Worm (Caenorhabditis elegans) whole organism, L4 larva: ENCODE results near the gene str-134.

Experiments
- D1046.2 ChIP-seq: fragments of 200-800 bp; sonication (Bioruptor generic); IDR thresholded peaks from 2 replicates; pipeline ENCODE4 v1.3.6; 2022; ENCODE audit warnings: missing genetic modification characterization, missing compliant biosample characterization
- F49E8.2 ChIP-seq: sonication (generic microtip); optimal IDR thresholded peaks from 2 replicates; lab custom pipeline; 2016; ENCODE audit warnings: missing compliant biosample characterization, mild to moderate bottlenecking, missing genetic modification characterization, borderline replicate concordance
- R02D3.7 ChIP-seq: fragments of 150-350 bp; sonication (generic microtip); optimal IDR thresholded peaks from 3 replicates; lab custom pipeline; 2014; ENCODE audit warnings: missing biosample characterization, missing genetic modification characterization
- T26A8.4 ChIP-seq: fragments of 200-800 bp; sonication (Bioruptor generic); IDR thresholded peaks from 2 replicates; pipeline ENCODE4 v1.3.6; 2022; ENCODE audit warnings: missing genetic modification characterization, missing compliant biosample characterization
- ZK337.2 ChIP-seq: fragments of 200-800 bp; sonication (Bioruptor generic); IDR thresholded peaks from 2 replicates; pipeline ENCODE4 v1.3.6; 2022; ENCODE audit warnings: missing genetic modification reagents, missing genetic modification characterization, missing compliant biosample characterization
- aly-2 ChIP-seq: sonication (generic microtip); optimal IDR thresholded peaks from 2 replicates; lab custom pipeline; 2018; ENCODE audit warnings: missing biosample characterization, missing genetic modification characterization
- ama-1 ChIP-seq: fragments of 150-350 bp; optimal IDR thresholded peaks from 2 replicates; lab custom pipeline; 2014; ENCODE audit warnings: inconsistent platforms, mixed read lengths
- arid-1 ChIP-seq: fragments of 200-800 bp; sonication (Bioruptor generic); conservative IDR thresholded peaks from 2 replicates; pipeline ENCODE4 v1.3.6; 2022; ENCODE audit warnings: missing genetic modification reagents, missing genetic modification characterization, missing compliant biosample characterization
- ceh-20 ChIP-seq: fragments of 200-800 bp; sonication (Bioruptor generic); IDR thresholded peaks from 2 replicates; pipeline ENCODE4 v1.3.6; 2022; ENCODE audit warnings: missing genetic modification reagents, missing genetic modification characterization, missing compliant biosample characterization
- ceh-44 ChIP-seq: fragments of 200-800 bp; sonication (Bioruptor generic); IDR thresholded peaks from 2 replicates; pipeline ENCODE4 v1.3.6; 2022; ENCODE audit warnings: missing genetic modification reagents, missing genetic modification characterization, missing compliant biosample characterization
- ctbp-1 ChIP-seq: fragments of 200-800 bp; sonication (Bioruptor generic); IDR thresholded peaks from 2 replicates; pipeline ENCODE4 v1.3.6; 2022; ENCODE audit warnings: missing genetic modification reagents, missing genetic modification characterization, missing compliant biosample characterization
- daf-12 ChIP-seq: fragments of 150-350 bp; optimal IDR thresholded peaks from 2 replicates; lab custom pipeline; 2014; ENCODE audit warnings: missing biosample characterization, missing genetic modification reagents, missing genetic modification characterization
- daf-19 ChIP-seq: fragments of 200-800 bp; sonication (Bioruptor generic); conservative IDR thresholded peaks from 2 replicates; pipeline ENCODE4 v1.3.6; 2022; ENCODE audit warnings: missing genetic modification characterization, missing compliant biosample characterization
- daf-8 ChIP-seq: fragments of 200-800 bp; sonication (Bioruptor generic); IDR thresholded peaks from 2 replicates; pipeline ENCODE4 v1.3.6; 2022; ENCODE audit warnings: missing genetic modification characterization, missing compliant biosample characterization
- egl-27 ChIP-seq: sonication (generic microtip); optimal IDR thresholded peaks from 3 replicates; lab custom pipeline; 2017; ENCODE audit warnings: missing biosample characterization, missing genetic modification reagents, missing genetic modification characterization
- fos-1 ChIP-seq: fragments of 150-350 bp; optimal IDR thresholded peaks from 2 replicates; lab custom pipeline; 2014; ENCODE audit warnings: missing biosample characterization, missing genetic modification characterization
- gei-8 ChIP-seq: fragments of 200-800 bp; sonication (Bioruptor generic); optimal IDR thresholded peaks from 2 replicates; lab custom pipeline; 2018; ENCODE audit warnings: mild to moderate bottlenecking, missing genetic modification characterization, missing compliant biosample characterization
- hif-1 ChIP-seq, 2 experiments: sonication (generic microtip); optimal IDR thresholded peaks; 2 replicates each; lab custom pipeline; 2016 to 2017; ENCODE audit warnings: missing compliant biosample characterization in 2 of 2, missing genetic modification characterization in 2 of 2, missing genetic modification reagents in 2 of 2, missing genotype in 2 of 2, mild to moderate bottlenecking in 1 of 2
- lin-13 ChIP-seq: fragments of 150-350 bp; optimal IDR thresholded peaks from 2 replicates; lab custom pipeline; 2014; ENCODE audit warnings: missing biosample characterization, missing genetic modification reagents, missing genetic modification characterization
- lin-15B ChIP-seq: fragments of 150-350 bp; sonication (generic microtip); optimal IDR thresholded peaks from 3 replicates; lab custom pipeline; 2014; ENCODE audit warnings: missing biosample characterization, missing genetic modification characterization
- lin-29 ChIP-seq: fragments of 200-800 bp; sonication (Bioruptor generic); IDR thresholded peaks from 2 replicates; pipeline ENCODE4 v1.3.6; 2022; ENCODE audit warnings: missing genetic modification reagents, missing genetic modification characterization, missing compliant biosample characterization
- lsy-2 ChIP-seq, 2 experiments: fragments of 150-350 bp in 1 of 2; sonication (generic microtip) in 1 of 2; optimal IDR thresholded peaks; 2 replicates each; lab custom pipeline; 2014 to 2017; ENCODE audit warnings: missing biosample characterization in 2 of 2, missing genetic modification characterization in 2 of 2
- mdt-29 ChIP-seq: fragments of 200-800 bp; sonication (Bioruptor generic); IDR thresholded peaks from 2 replicates; pipeline ENCODE4 v1.3.6; 2022; ENCODE audit warnings: missing genetic modification reagents, missing genetic modification characterization, missing compliant biosample characterization
- nhr-10 ChIP-seq: fragments of 150-350 bp; optimal IDR thresholded peaks from 2 replicates; lab custom pipeline; 2014; ENCODE audit warnings: missing biosample characterization, missing genetic modification characterization
- nhr-102 ChIP-seq: sonication (generic microtip); optimal IDR thresholded peaks from 2 replicates; lab custom pipeline; 2016; ENCODE audit warnings: mild to moderate bottlenecking, missing genetic modification characterization, moderate library complexity, missing compliant biosample characterization
- nhr-76 ChIP-seq: fragments of 150-350 bp; optimal IDR thresholded peaks from 2 replicates; lab custom pipeline; 2014; ENCODE audit warnings: missing biosample characterization, missing genetic modification characterization
- pha-4 ChIP-seq, 2 experiments: fragments of 150-350 bp in 1 of 2; fragments of 200-800 bp in 1 of 2; sonication (Bioruptor generic) in 1 of 2; IDR thresholded peaks in 1 of 2; optimal IDR thresholded peaks in 1 of 2; 2 replicates each; pipeline versions ENCODE4 v1.3.6 to Lab custom; 2014 to 2022; ENCODE audit warnings: missing genetic modification characterization in 2 of 2, missing genetic modification reagents in 2 of 2, missing biosample characterization in 1 of 2, missing compliant biosample characterization in 1 of 2
- skn-1 ChIP-seq: fragments of 150-350 bp; optimal IDR thresholded peaks from 2 replicates; lab custom pipeline; 2014; ENCODE audit warnings: missing biosample characterization, missing genetic modification characterization
- snpc-1.2 ChIP-seq: fragments of 200-800 bp; sonication (Bioruptor generic); IDR thresholded peaks from 2 replicates; pipeline ENCODE4 v1.3.6; 2022; ENCODE audit warnings: missing genetic modification reagents, missing genetic modification characterization, missing compliant biosample characterization
- spr-1 ChIP-seq: sonication (generic microtip); optimal IDR thresholded peaks from 2 replicates; lab custom pipeline; 2016; ENCODE audit warnings: mild to moderate bottlenecking, missing genetic modification characterization, missing compliant biosample characterization
- tag-97 ChIP-seq: fragments of 200-800 bp; sonication (Bioruptor generic); IDR thresholded peaks from 2 replicates; pipeline ENCODE4 v1.3.6; 2022; ENCODE audit warnings: missing genetic modification characterization, missing compliant biosample characterization
- unc-39 ChIP-seq: sonication (generic microtip); optimal IDR thresholded peaks from 2 replicates; lab custom pipeline; 2017; ENCODE audit warnings: missing biosample characterization, missing genetic modification characterization
- vab-7 ChIP-seq: fragments of 200-800 bp; sonication (Bioruptor generic); IDR thresholded peaks from 2 replicates; pipeline ENCODE4 v1.3.6; 2022; ENCODE audit warnings: missing genetic modification reagents, missing genetic modification characterization, missing compliant biosample characterization
- zag-1 ChIP-seq: fragments of 150-350 bp; optimal IDR thresholded peaks from 2 replicates; lab custom pipeline; 2014; ENCODE audit warnings: missing biosample characterization, missing genetic modification characterization
- zfp-3 ChIP-seq: fragments of 200-800 bp; sonication (Bioruptor generic); conservative IDR thresholded peaks from 2 replicates; pipeline ENCODE4 v1.3.6; 2022; ENCODE audit warnings: missing genetic modification reagents, missing genetic modification characterization, missing compliant biosample characterization
- zip-11 ChIP-seq: fragments of 200-800 bp; sonication (Bioruptor generic); IDR thresholded peaks from 2 replicates; pipeline ENCODE4 v1.3.6; 2022; ENCODE audit warnings: missing genetic modification characterization, missing compliant biosample characterization

str-134 gene

DNA sequence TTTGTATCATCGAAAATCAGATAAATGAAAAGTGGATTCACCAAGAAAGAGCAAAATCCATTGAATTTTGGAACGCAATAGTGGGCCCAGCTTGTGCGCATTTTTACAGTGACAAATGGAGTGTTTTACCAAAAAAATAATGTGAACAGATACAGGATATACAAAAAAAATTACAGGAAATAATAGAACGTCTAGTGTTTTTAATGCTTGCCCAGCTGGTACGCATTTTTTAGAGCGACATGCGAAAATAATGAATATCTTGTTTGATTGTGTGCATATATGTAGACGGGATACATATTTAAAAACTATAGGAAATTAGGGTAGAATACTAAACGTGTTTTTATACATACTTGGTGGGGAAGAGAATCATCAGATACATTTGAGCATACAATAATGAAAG lies 7.3 kb upstream of the str-134 start, which contains the start of gene srj-25:
TSS of gene srj-25 (minus strand) at position 101 of the 400 bp plus-strand sequence.
- TF ChIP-seq D1046.2 (GFP tag; lab: Robert Waterston, UW) (no peak), T26A8.4 (GFP tag; lab: Robert Waterston, UW) (no peak), gei-8 (GFP tag; lab: Kevin White, UChicago) (no peak), lin-13 (GFP tag; lab: Kevin White, UChicago) (no peak), skn-1 (tag; lab: Kevin White, UChicago) (no peak), mdt-29 (no peak), daf-19 (GFP tag; lab: Robert Waterston, UW) (no peak)

DNA sequence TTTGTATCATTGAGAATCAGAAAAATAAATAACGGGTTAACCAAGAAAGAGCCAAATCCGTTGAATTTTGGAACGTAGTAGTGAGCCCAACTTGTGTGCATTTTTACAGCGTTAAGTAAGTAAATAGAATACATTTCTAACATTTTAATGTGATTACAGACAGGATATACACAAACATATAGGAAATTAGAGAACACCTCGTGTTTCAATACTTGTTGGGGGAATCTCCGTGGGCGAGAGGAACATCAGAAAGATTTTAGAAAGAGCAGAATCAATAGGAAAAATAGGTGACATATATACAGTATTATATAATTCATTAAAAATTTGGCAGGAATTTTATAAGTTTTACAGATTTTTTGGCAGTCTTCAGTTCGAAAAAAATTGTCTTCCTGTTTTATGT lies 4.7 kb upstream of the str-134 start, which contains the start of gene srj-24:
TSS of gene srj-24 (minus strand) at position 101 of the 400 bp plus-strand sequence.
- TF ChIP-seq R02D3.7 (tag; lab: Kevin White, UChicago) (no peak), vab-7 (no peak), tag-97 (GFP tag; lab: Robert Waterston, UW) (no peak), ctbp-1 (no peak), daf-8 (GFP tag; lab: Robert Waterston, UW) (no peak), F49E8.2 (tag; lab: Kevin White, UChicago) (no peak), zag-1 (tag; lab: Kevin White, UChicago) (no peak), aly-2 (tag; lab: Kevin White, UChicago) (no peak), nhr-10 (tag; lab: Kevin White, UChicago) (no peak), snpc-1.2 (GFP tag; lab: Robert Waterston, UW) (no peak), spr-1 (tag; lab: Kevin White, UChicago) (no peak), arid-1 (GFP tag; lab: Robert Waterston, UW) (no peak), nhr-102 (tag; lab: Kevin White, UChicago) (no peak), lin-29 (GFP tag; lab: Robert Waterston, UW) (no peak), lin-15B (tag; lab: Kevin White, UChicago) (no peak), pha-4 (GFP tag; IDR thresholded peaks at IDR 0.05; lab: Robert Waterston, UW) (no peak), pha-4 (tag; optimal IDR thresholded peaks at IDR 0.05; lab: Kevin White, UChicago) (no peak), egl-27 (tag; lab: Kevin White, UChicago) (no peak)

DNA sequence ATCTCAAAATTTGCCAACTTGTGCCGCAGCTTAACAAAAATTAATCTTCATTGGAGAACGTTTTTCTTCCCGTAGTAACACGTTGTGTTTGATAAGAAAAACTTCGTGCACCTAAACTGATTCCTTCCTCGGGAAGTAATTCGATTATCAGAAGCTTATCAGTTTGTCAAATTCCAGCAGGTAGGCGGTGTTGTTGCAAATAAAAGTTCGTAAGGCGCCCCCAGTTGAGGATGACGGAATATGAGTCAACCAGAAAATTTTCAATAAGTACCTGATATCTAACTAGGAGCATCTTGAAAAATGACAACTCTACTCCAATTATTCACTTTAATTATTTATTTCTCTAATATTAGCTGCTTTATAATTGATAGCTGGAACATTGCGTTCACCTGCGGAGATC lies 1.6 kb upstream of the str-134 start, which contains the start of gene C05E4.7:
TSS of gene C05E4.7 (plus strand) at position 301 of the 400 bp plus-strand sequence.
- no peak for TF ChIP-seq ama-1 (lab: Kevin White, UChicago)
- no peak for TF ChIP-seq ceh-44 (GFP tag; lab: Robert Waterston, UW)
- TF ChIP-seq lsy-2 (tag; optimal IDR thresholded peaks at IDR 0.05; lab: Kevin White, UChicago): no peak
- no peak for TF ChIP-seq aly-2 (tag; lab: Kevin White, UChicago)
- TF ChIP-seq zip-11: no peak
- TF ChIP-seq zfp-3 (GFP tag; lab: Robert Waterston, UW): no peak
- TF ChIP-seq pha-4 (GFP tag; IDR thresholded peaks at IDR 0.05; lab: Robert Waterston, UW): no peak
- no peak for TF ChIP-seq pha-4 (tag; optimal IDR thresholded peaks at IDR 0.05; lab: Kevin White, UChicago)
- TF ChIP-seq nhr-76 (tag; lab: Kevin White, UChicago): no peak
- no peak for TF ChIP-seq zag-1 (tag; lab: Kevin White, UChicago)
- no peak for TF ChIP-seq unc-39 (tag; lab: Kevin White, UChicago)
- TF ChIP-seq daf-12 (tag; lab: Kevin White, UChicago): no peak
- TF ChIP-seq ZK337.2 (GFP tag; lab: Robert Waterston, UW): no peak
- no peak for TF ChIP-seq fos-1 (tag; lab: Kevin White, UChicago)
- no peak for TF ChIP-seq ceh-20 (GFP tag; lab: Robert Waterston, UW)
- no peak for TF ChIP-seq hif-1 (tag; optimal IDR thresholded peaks at IDR 0.05; lab: Kevin White, UChicago)
